Worm (Caenorhabditis elegans) whole organism, L1 larva: ENCODE measurements around the gene F54F2.6.

ENCODE experiments used
- C04F5.9 ChIP-seq: sonication (generic microtip); optimal IDR thresholded peaks from 2 replicates; lab custom pipeline; 2016; ENCODE audit warnings: missing genetic modification characterization, missing compliant biosample characterization
- C16A3.4 ChIP-seq: fragments of 150-350 bp; optimal IDR thresholded peaks from 2 replicates; lab custom pipeline; 2014; ENCODE audit warnings: missing biosample characterization, missing genetic modification characterization
- F16B12.6 ChIP-seq: fragments of 150-350 bp; optimal IDR thresholded peaks from 2 replicates; lab custom pipeline; 2014; ENCODE audit warnings: missing biosample characterization, missing genetic modification characterization
- aha-1 ChIP-seq: fragments of 150-350 bp; optimal IDR thresholded peaks from 2 replicates; lab custom pipeline; 2014; ENCODE audit warnings: missing biosample characterization, missing genetic modification characterization
- alr-1 ChIP-seq: fragments of 200-800 bp; sonication (Bioruptor generic); optimal IDR thresholded peaks from 2 replicates; lab custom pipeline; 2018; ENCODE audit warnings: borderline replicate concordance, mild to moderate bottlenecking, missing genetic modification characterization, missing compliant biosample characterization
- ama-1 ChIP-seq: fragments of 150-350 bp; optimal IDR thresholded peaks from 2 replicates; lab custom pipeline; 2014
- ceh-82 ChIP-seq, 3 experiments: fragments of 150-350 bp in 1 of 3; sonication (generic microtip) in 2 of 3; optimal IDR thresholded peaks; 2 replicates each; lab custom pipeline; 2014 to 2017; ENCODE audit warnings: missing biosample characterization in 3 of 3, missing genetic modification characterization in 3 of 3
- ceh-88 ChIP-seq: fragments of 200-800 bp; sonication (Bioruptor generic); IDR thresholded peaks from 2 replicates; pipeline ENCODE4 v1.3.6; 2022; ENCODE audit warnings: missing genetic modification characterization, missing compliant biosample characterization
- ceh-90 ChIP-seq: sonication (generic microtip); optimal IDR thresholded peaks from 2 replicates; lab custom pipeline; 2016; ENCODE audit warnings: missing genetic modification characterization, missing compliant biosample characterization
- ces-1 ChIP-seq: fragments of 150-350 bp; optimal IDR thresholded peaks from 2 replicates; lab custom pipeline; 2014; ENCODE audit warnings: missing biosample characterization, missing genetic modification reagents, missing genetic modification characterization
- dsc-1 ChIP-seq: sonication (generic microtip); optimal IDR thresholded peaks from 2 replicates; lab custom pipeline; 2016; ENCODE audit warnings: mild to moderate bottlenecking, missing genetic modification characterization, missing compliant biosample characterization
- efl-1 ChIP-seq, 4 experiments: fragments of 150-350 bp; optimal IDR thresholded peaks in 3 of 4; peaks in 1 of 4; 1 replicate in 1 of 4; 2 replicates in 3 of 4; lab custom pipeline; 2014; ENCODE audit warnings: missing biosample characterization in 2 of 4, missing genetic modification characterization in 2 of 4, missing genetic modification reagents in 2 of 4
- egl-27 ChIP-seq, 2 experiments: fragments of 150-350 bp in 1 of 2; sonication (generic microtip); optimal IDR thresholded peaks; 3 replicates each; lab custom pipeline; 2017 to 2018; ENCODE audit warnings: missing biosample characterization in 2 of 2, missing genetic modification characterization in 2 of 2, missing genetic modification reagents in 2 of 2
- elt-2 ChIP-seq: sonication (generic microtip); optimal IDR thresholded peaks from 2 replicates; lab custom pipeline; 2016; ENCODE audit warnings: missing genetic modification characterization, mild to moderate bottlenecking, inconsistent platforms, missing compliant biosample characterization, missing genetic modification reagents
- fkh-10 ChIP-seq: sonication (generic microtip); optimal IDR thresholded peaks from 2 replicates; lab custom pipeline; 2017; ENCODE audit warnings: missing biosample characterization, missing genetic modification reagents, missing genetic modification characterization
- fkh-4 ChIP-seq: sonication (generic microtip); optimal IDR thresholded peaks from 2 replicates; lab custom pipeline; 2016; ENCODE audit warnings: missing compliant biosample characterization, missing genetic modification characterization, borderline replicate concordance
- fkh-8 ChIP-seq: sonication (generic microtip); optimal IDR thresholded peaks from 2 replicates; lab custom pipeline; 2016; ENCODE audit warnings: mild to moderate bottlenecking, missing genetic modification characterization, missing compliant biosample characterization
- hlh-17 ChIP-seq: fragments of 200-800 bp; sonication (Bioruptor generic); optimal IDR thresholded peaks from 2 replicates; lab custom pipeline; 2018; ENCODE audit warnings: missing genetic modification characterization, mild to moderate bottlenecking, missing compliant biosample characterization, moderate library complexity, borderline replicate concordance
- hlh-4 ChIP-seq: sonication (generic microtip); optimal IDR thresholded peaks from 2 replicates; lab custom pipeline; 2016; ENCODE audit warnings: mild to moderate bottlenecking, missing genetic modification characterization, missing compliant biosample characterization
- jun-1 ChIP-seq: fragments of 150-350 bp; optimal IDR thresholded peaks from 2 replicates; lab custom pipeline; 2014; ENCODE audit warnings: missing biosample characterization, missing genetic modification reagents, missing genetic modification characterization
- lin-13 ChIP-seq: fragments of 150-350 bp; optimal IDR thresholded peaks from 2 replicates; lab custom pipeline; 2014; ENCODE audit warnings: missing biosample characterization, missing genetic modification reagents, missing genetic modification characterization
- lin-14 ChIP-seq: fragments of 200-800 bp; sonication (Bioruptor generic); optimal IDR thresholded peaks from 2 replicates; lab custom pipeline; 2018; ENCODE audit warnings: mild to moderate bottlenecking, missing genetic modification characterization, moderate library complexity, missing compliant biosample characterization
- lin-35 ChIP-seq, 2 experiments: fragments of 150-350 bp; optimal IDR thresholded peaks; 2 replicates each; lab custom pipeline; 2014; ENCODE audit warnings: missing biosample characterization in 2 of 2, missing genetic modification characterization in 2 of 2, missing genetic modification reagents in 2 of 2
- lin-39 ChIP-seq: fragments of 150-350 bp; optimal IDR thresholded peaks from 2 replicates; lab custom pipeline; 2014; ENCODE audit warnings: missing biosample characterization, missing genetic modification reagents, missing genetic modification characterization
- lir-3 ChIP-seq: sonication (generic microtip); optimal IDR thresholded peaks from 2 replicates; lab custom pipeline; 2016; ENCODE audit warnings: mild to moderate bottlenecking, missing genetic modification characterization, moderate library complexity, missing compliant biosample characterization; ENCODE audit not compliant: poor library complexity
- lsy-2 ChIP-seq, 2 experiments: fragments of 150-350 bp; optimal IDR thresholded peaks; 2 replicates each; lab custom pipeline; 2014; ENCODE audit warnings: missing biosample characterization in 2 of 2, missing genetic modification characterization in 2 of 2
- mab-9 ChIP-seq: fragments of 200-800 bp; sonication (Bioruptor generic); IDR thresholded peaks from 2 replicates; pipeline ENCODE4 v1.3.6; 2022; ENCODE audit warnings: missing genetic modification reagents, missing genetic modification characterization, missing compliant biosample characterization
- mdl-1 ChIP-seq, 2 experiments: fragments of 150-350 bp; optimal IDR thresholded peaks; 2 replicates each; lab custom pipeline; 2014 to 2017; ENCODE audit warnings: missing biosample characterization in 2 of 2, missing genetic modification characterization in 2 of 2, inconsistent platforms in 1 of 2
- mep-1 ChIP-seq: fragments of 150-350 bp; optimal IDR thresholded peaks from 2 replicates; lab custom pipeline; 2014; ENCODE audit warnings: missing biosample characterization, missing genetic modification characterization
- nhr-11 ChIP-seq: fragments of 150-350 bp; optimal IDR thresholded peaks from 2 replicates; lab custom pipeline; 2014; ENCODE audit warnings: missing biosample characterization, missing genetic modification characterization
- nhr-12 ChIP-seq: sonication (generic microtip); optimal IDR thresholded peaks from 2 replicates; lab custom pipeline; 2017; ENCODE audit warnings: missing biosample characterization, missing genetic modification characterization
- nhr-20 ChIP-seq: sonication (generic microtip); optimal IDR thresholded peaks from 2 replicates; lab custom pipeline; 2016; ENCODE audit warnings: mild to moderate bottlenecking, missing genetic modification characterization, missing compliant biosample characterization
- nhr-237 ChIP-seq: fragments of 150-350 bp; optimal IDR thresholded peaks from 2 replicates; lab custom pipeline; 2014; ENCODE audit warnings: missing biosample characterization, missing genetic modification characterization
- nhr-71 ChIP-seq: sonication (generic microtip); optimal IDR thresholded peaks from 2 replicates; lab custom pipeline; 2016; ENCODE audit warnings: mild to moderate bottlenecking, missing genetic modification characterization, moderate library complexity, missing compliant biosample characterization
- nhr-76 ChIP-seq: sonication (generic microtip); optimal IDR thresholded peaks from 2 replicates; lab custom pipeline; 2017; ENCODE audit warnings: missing biosample characterization, missing genetic modification characterization
- nhr-84 ChIP-seq: sonication (generic microtip); optimal IDR thresholded peaks from 2 replicates; lab custom pipeline; 2017; ENCODE audit warnings: missing biosample characterization, missing genetic modification characterization
- nhr-90 ChIP-seq: sonication (generic microtip); optimal IDR thresholded peaks from 2 replicates; lab custom pipeline; 2016; ENCODE audit warnings: mild to moderate bottlenecking, missing genetic modification characterization, missing compliant biosample characterization; ENCODE audit not compliant: poor library complexity
- pax-3 ChIP-seq: fragments of 200-800 bp; sonication (Bioruptor generic); optimal IDR thresholded peaks from 2 replicates; lab custom pipeline; 2018; ENCODE audit warnings: mild to moderate bottlenecking, missing genetic modification characterization, moderate library complexity, missing compliant biosample characterization
- pqm-1 ChIP-seq: sonication (generic microtip); optimal IDR thresholded peaks from 3 replicates; lab custom pipeline; 2017; ENCODE audit warnings: missing biosample characterization, missing genetic modification characterization
- rnt-1 ChIP-seq: sonication (generic microtip); optimal IDR thresholded peaks from 2 replicates; lab custom pipeline; 2016; ENCODE audit warnings: mild to moderate bottlenecking, missing genetic modification characterization, moderate library complexity, missing compliant biosample characterization
- snu-23 ChIP-seq: sonication (generic microtip); optimal IDR thresholded peaks from 2 replicates; lab custom pipeline; 2016; ENCODE audit warnings: missing genetic modification characterization, missing compliant biosample characterization
- swsn-7 ChIP-seq: sonication (generic microtip); optimal IDR thresholded peaks from 2 replicates; lab custom pipeline; 2016; ENCODE audit warnings: missing genetic modification characterization, missing compliant biosample characterization
- tlp-1 ChIP-seq: fragments of 150-350 bp; optimal IDR thresholded peaks from 2 replicates; lab custom pipeline; 2014; ENCODE audit warnings: missing biosample characterization, missing genetic modification characterization
- unc-130 ChIP-seq: fragments of 150-350 bp; optimal IDR thresholded peaks from 2 replicates; lab custom pipeline; 2017; ENCODE audit warnings: missing biosample characterization, missing genetic modification characterization, inconsistent platforms
- unc-30 ChIP-seq: sonication (generic microtip); optimal IDR thresholded peaks from 2 replicates; lab custom pipeline; 2017; ENCODE audit warnings: missing biosample characterization, missing genetic modification characterization
- unc-86 ChIP-seq: sonication (generic microtip); optimal IDR thresholded peaks from 2 replicates; lab custom pipeline; 2016; ENCODE audit warnings: missing genetic modification characterization, missing compliant biosample characterization
- vab-15 ChIP-seq: sonication (generic microtip); optimal IDR thresholded peaks from 2 replicates; lab custom pipeline; 2017; ENCODE audit warnings: missing genotype, mild to moderate bottlenecking, missing genetic modification characterization, missing compliant biosample characterization
- zag-1 ChIP-seq: fragments of 150-350 bp; optimal IDR thresholded peaks from 2 replicates; lab custom pipeline; 2014; ENCODE audit warnings: missing biosample characterization, missing genetic modification characterization
- ztf-11 ChIP-seq, 2 experiments: sonication (generic microtip); optimal IDR thresholded peaks; 2 replicates each; lab custom pipeline; 2016 to 2017; ENCODE audit warnings: missing genetic modification characterization in 2 of 2, missing biosample characterization in 1 of 2, missing compliant biosample characterization in 1 of 2
- ztf-4 ChIP-seq: fragments of 150-350 bp; optimal IDR thresholded peaks from 2 replicates; lab custom pipeline; 2014; ENCODE audit warnings: missing biosample characterization, missing genetic modification characterization

Gene F54F2.6

ce11 chrIII:8773375-8773774 lies 27.1 kb downstream of the F54F2.6 start:
- no peak for TF ChIP-seq efl-1 (optimal IDR thresholded peaks at IDR 0.05; lab: Kevin White, UChicago)
- TF ChIP-seq efl-1 (GFP tag; optimal IDR thresholded peaks at IDR 0.05 in 1 of 2; lab: Kevin White, UChicago), result peak in 1 of 2 experiments; percentile 37
- TF ChIP-seq ztf-4, result no peak
- TF ChIP-seq vab-15 (tag; lab: Kevin White, UChicago), result no peak

ce11 chrIII:8772428-8773027 lies 28.0 kb downstream of the F54F2.6 start:
- TF ChIP-seq snu-23 (GFP tag; lab: Kevin White, UChicago) (no peak), pax-3 (tag; lab: Kevin White, UChicago) (peak; percentile 2), lsy-2 (tag; optimal IDR thresholded peaks at IDR 0.05; lab: Kevin White, UChicago) (no peak), lin-14 (GFP tag; lab: Kevin White, UChicago) (peak; percentile 55), nhr-71 (tag; lab: Kevin White, UChicago) (peak; percentile 29), ceh-90 (tag; lab: Kevin White, UChicago) (no peak), lir-3 (tag; lab: Kevin White, UChicago) (no peak), unc-130 (tag; lab: Kevin White, UChicago) (no peak), lin-13 (GFP tag; lab: Kevin White, UChicago) (no peak), aha-1 (tag; lab: Kevin White, UChicago) (no peak), nhr-90 (tag; lab: Kevin White, UChicago) (no peak), zag-1 (tag; lab: Kevin White, UChicago) (no peak), C16A3.4 (tag; lab: Kevin White, UChicago) (no peak), F16B12.6 (tag; lab: Kevin White, UChicago) (no peak), fkh-8 (peak; percentile 58), pqm-1 (tag; lab: Kevin White, UChicago) (no peak), hlh-4 (tag; lab: Kevin White, UChicago) (no peak), ztf-11 (tag; optimal IDR thresholded peaks at IDR 0.05; lab: Kevin White, UChicago) (no peak), unc-30 (tag; lab: Kevin White, UChicago) (no peak), fkh-4 (tag; lab: Kevin White, UChicago) (no peak), nhr-237 (tag; lab: Kevin White, UChicago) (no peak), ceh-82 (tag; optimal IDR thresholded peaks at IDR 0.05; lab: Kevin White, UChicago) (no peak), nhr-12 (tag; lab: Kevin White, UChicago) (no peak), ztf-4 (no peak), hlh-17 (GFP tag; lab: Kevin White, UChicago) (no peak), nhr-84 (tag; lab: Kevin White, UChicago) (no peak), mab-9 (no peak), tlp-1 (tag; lab: Kevin White, UChicago) (no peak), egl-27 (tag; optimal IDR thresholded peaks at IDR 0.05; lab: Kevin White, UChicago) (no peak), alr-1 (tag; lab: Kevin White, UChicago) (no peak), ces-1 (GFP tag; lab: Kevin White, UChicago) (no peak), nhr-76 (tag; lab: Kevin White, UChicago) (no peak), mdl-1 (tag; optimal IDR thresholded peaks at IDR 0.05; lab: Kevin White, UChicago) (no peak), ama-1 (lab: Kevin White, UChicago) (no peak), unc-86 (tag; lab: Kevin White, UChicago) (no peak), lin-39 (tag; lab: Kevin White, UChicago) (no peak), jun-1 (tag; lab: Kevin White, UChicago) (no peak), swsn-7 (tag; lab: Kevin White, UChicago) (no peak), nhr-11 (tag; lab: Kevin White, UChicago) (no peak), rnt-1 (no peak), mep-1 (tag; lab: Kevin White, UChicago) (no peak), elt-2 (tag; lab: Kevin White, UChicago) (no peak), dsc-1 (tag; lab: Kevin White, UChicago) (peak; percentile 5), efl-1 (optimal IDR thresholded peaks at IDR 0.05; lab: Kevin White, UChicago) (peak in 1 of 2 experiments; percentile 8), efl-1 (GFP tag; optimal IDR thresholded peaks at IDR 0.05 in 1 of 2; lab: Kevin White, UChicago) (no peak), C04F5.9 (tag; lab: Kevin White, UChicago) (no peak), lin-35 (GFP tag; optimal IDR thresholded peaks at IDR 0.05; lab: Kevin White, UChicago) (peak in 1 of 2 experiments; percentile 2), fkh-10 (no peak), ceh-88 (GFP tag; lab: Robert Waterston, UW) (no peak), nhr-20 (tag; lab: Kevin White, UChicago) (no peak)
